Worm (Caenorhabditis elegans) whole organism, L1 larva: Measurements from ENCODE around the gene F41G3.19.

Experiments
- C04F5.9 ChIP-seq: sonication (generic microtip); optimal IDR thresholded peaks from 2 replicates; lab custom pipeline; 2016; ENCODE audit warnings: missing genetic modification characterization, missing compliant biosample characterization
- F16B12.6 ChIP-seq: fragments of 150-350 bp; optimal IDR thresholded peaks from 2 replicates; lab custom pipeline; 2014; ENCODE audit warnings: missing biosample characterization, missing genetic modification characterization
- Y116A8C.19 ChIP-seq: sonication (generic microtip); optimal IDR thresholded peaks from 2 replicates; lab custom pipeline; 2016; ENCODE audit warnings: missing compliant biosample characterization, missing genetic modification characterization, borderline replicate concordance
- aha-1 ChIP-seq: fragments of 150-350 bp; optimal IDR thresholded peaks from 2 replicates; lab custom pipeline; 2014; ENCODE audit warnings: missing biosample characterization, missing genetic modification characterization
- alr-1 ChIP-seq: fragments of 200-800 bp; sonication (Bioruptor generic); optimal IDR thresholded peaks from 2 replicates; lab custom pipeline; 2018; ENCODE audit warnings: borderline replicate concordance, mild to moderate bottlenecking, missing genetic modification characterization, missing compliant biosample characterization
- ceh-88 ChIP-seq: fragments of 200-800 bp; sonication (Bioruptor generic); IDR thresholded peaks from 2 replicates; pipeline ENCODE4 v1.3.6; 2022; ENCODE audit warnings: missing genetic modification characterization, missing compliant biosample characterization
- ceh-90 ChIP-seq: sonication (generic microtip); optimal IDR thresholded peaks from 2 replicates; lab custom pipeline; 2016; ENCODE audit warnings: missing genetic modification characterization, missing compliant biosample characterization
- efl-1 ChIP-seq, 4 experiments: fragments of 150-350 bp; optimal IDR thresholded peaks in 3 of 4; peaks in 1 of 4; 1 replicate in 1 of 4; 2 replicates in 3 of 4; lab custom pipeline; 2014; ENCODE audit warnings: missing biosample characterization in 2 of 4, missing genetic modification characterization in 2 of 4, missing genetic modification reagents in 2 of 4
- efl-3 ChIP-seq: fragments of 200-800 bp; sonication (Bioruptor generic); optimal IDR thresholded peaks from 2 replicates; lab custom pipeline; 2018; ENCODE audit warnings: mild to moderate bottlenecking, missing genetic modification characterization, missing compliant biosample characterization
- egl-13 ChIP-seq: sonication (generic microtip); optimal IDR thresholded peaks from 2 replicates; lab custom pipeline; 2016; ENCODE audit warnings: missing genotype, missing genetic modification reagents, missing genetic modification characterization, missing compliant biosample characterization
- egl-27 ChIP-seq, 2 experiments: fragments of 150-350 bp in 1 of 2; sonication (generic microtip); optimal IDR thresholded peaks; 3 replicates each; lab custom pipeline; 2017 to 2018; ENCODE audit warnings: missing biosample characterization in 2 of 2, missing genetic modification characterization in 2 of 2, missing genetic modification reagents in 2 of 2
- elt-3 ChIP-seq, 6 experiments: fragments of 150-350 bp in 1 of 6; sonication (generic microtip); optimal IDR thresholded peaks; 2 replicates each; lab custom pipeline; 2017 to 2018; ENCODE audit warnings: missing biosample characterization in 6 of 6, missing genetic modification characterization in 6 of 6, inconsistent platforms in 1 of 6
- ets-5 ChIP-seq: fragments of 200-800 bp; sonication (Bioruptor generic); IDR thresholded peaks from 2 replicates; pipeline ENCODE4 v1.3.6; 2022; ENCODE audit warnings: missing genetic modification characterization, missing compliant biosample characterization
- fkh-8 ChIP-seq: sonication (generic microtip); optimal IDR thresholded peaks from 2 replicates; lab custom pipeline; 2016; ENCODE audit warnings: mild to moderate bottlenecking, missing genetic modification characterization, missing compliant biosample characterization
- hpl-2 ChIP-seq: fragments of 150-350 bp; optimal IDR thresholded peaks from 2 replicates; lab custom pipeline; 2014; ENCODE audit warnings: missing biosample characterization, missing genetic modification reagents, missing genetic modification characterization
- jun-1 ChIP-seq: fragments of 150-350 bp; optimal IDR thresholded peaks from 2 replicates; lab custom pipeline; 2014; ENCODE audit warnings: missing biosample characterization, missing genetic modification reagents, missing genetic modification characterization
- lin-14 ChIP-seq: fragments of 200-800 bp; sonication (Bioruptor generic); optimal IDR thresholded peaks from 2 replicates; lab custom pipeline; 2018; ENCODE audit warnings: mild to moderate bottlenecking, missing genetic modification characterization, moderate library complexity, missing compliant biosample characterization
- lin-39 ChIP-seq: fragments of 150-350 bp; optimal IDR thresholded peaks from 2 replicates; lab custom pipeline; 2014; ENCODE audit warnings: missing biosample characterization, missing genetic modification reagents, missing genetic modification characterization
- mab-9 ChIP-seq: fragments of 200-800 bp; sonication (Bioruptor generic); IDR thresholded peaks from 2 replicates; pipeline ENCODE4 v1.3.6; 2022; ENCODE audit warnings: missing genetic modification reagents, missing genetic modification characterization, missing compliant biosample characterization
- mdl-1 ChIP-seq, 2 experiments: fragments of 150-350 bp; optimal IDR thresholded peaks; 2 replicates each; lab custom pipeline; 2014 to 2017; ENCODE audit warnings: missing biosample characterization in 2 of 2, missing genetic modification characterization in 2 of 2, inconsistent platforms in 1 of 2
- mep-1 ChIP-seq: fragments of 150-350 bp; optimal IDR thresholded peaks from 2 replicates; lab custom pipeline; 2014; ENCODE audit warnings: missing biosample characterization, missing genetic modification characterization
- nhr-12 ChIP-seq: sonication (generic microtip); optimal IDR thresholded peaks from 2 replicates; lab custom pipeline; 2017; ENCODE audit warnings: missing biosample characterization, missing genetic modification characterization
- nhr-19 ChIP-seq: fragments of 200-800 bp; sonication (Bioruptor generic); conservative IDR thresholded peaks from 2 replicates; pipeline ENCODE4 v1.3.6; 2022; ENCODE audit warnings: missing genetic modification characterization, missing compliant biosample characterization
- nhr-20 ChIP-seq: sonication (generic microtip); optimal IDR thresholded peaks from 2 replicates; lab custom pipeline; 2016; ENCODE audit warnings: mild to moderate bottlenecking, missing genetic modification characterization, missing compliant biosample characterization
- nhr-47 ChIP-seq: sonication (generic microtip); optimal IDR thresholded peaks from 2 replicates; lab custom pipeline; 2016; ENCODE audit warnings: mild to moderate bottlenecking, missing genetic modification characterization, moderate library complexity, missing compliant biosample characterization
- nhr-84 ChIP-seq: sonication (generic microtip); optimal IDR thresholded peaks from 2 replicates; lab custom pipeline; 2017; ENCODE audit warnings: missing biosample characterization, missing genetic modification characterization
- nhr-85 ChIP-seq: sonication (generic microtip); peaks from one replicate; lab custom pipeline; 2016; ENCODE audit warnings: missing genetic modification characterization, inconsistent platforms, missing compliant biosample characterization
- pag-3 ChIP-seq: sonication (generic microtip); optimal IDR thresholded peaks from 2 replicates; lab custom pipeline; 2017; ENCODE audit warnings: missing genetic modification characterization, mild to moderate bottlenecking, missing compliant biosample characterization, antibody characterized with exemption, borderline replicate concordance; ENCODE audit not compliant: insufficient read depth
- pax-3 ChIP-seq: fragments of 200-800 bp; sonication (Bioruptor generic); optimal IDR thresholded peaks from 2 replicates; lab custom pipeline; 2018; ENCODE audit warnings: mild to moderate bottlenecking, missing genetic modification characterization, moderate library complexity, missing compliant biosample characterization
- pqm-1 ChIP-seq: sonication (generic microtip); optimal IDR thresholded peaks from 3 replicates; lab custom pipeline; 2017; ENCODE audit warnings: missing biosample characterization, missing genetic modification characterization
- rnt-1 ChIP-seq: sonication (generic microtip); optimal IDR thresholded peaks from 2 replicates; lab custom pipeline; 2016; ENCODE audit warnings: mild to moderate bottlenecking, missing genetic modification characterization, moderate library complexity, missing compliant biosample characterization
- snu-23 ChIP-seq: sonication (generic microtip); optimal IDR thresholded peaks from 2 replicates; lab custom pipeline; 2016; ENCODE audit warnings: missing genetic modification characterization, missing compliant biosample characterization
- sptf-1 ChIP-seq: fragments of 150-350 bp; optimal IDR thresholded peaks from 2 replicates; lab custom pipeline; 2014; ENCODE audit warnings: missing biosample characterization, missing genetic modification characterization
- sup-37 ChIP-seq: fragments of 200-800 bp; sonication (Bioruptor generic); optimal IDR thresholded peaks from 2 replicates; lab custom pipeline; 2018; ENCODE audit warnings: mild to moderate bottlenecking, missing genetic modification characterization, missing compliant biosample characterization
- swsn-7 ChIP-seq: sonication (generic microtip); optimal IDR thresholded peaks from 2 replicates; lab custom pipeline; 2016; ENCODE audit warnings: missing genetic modification characterization, missing compliant biosample characterization
- unc-30 ChIP-seq: sonication (generic microtip); optimal IDR thresholded peaks from 2 replicates; lab custom pipeline; 2017; ENCODE audit warnings: missing biosample characterization, missing genetic modification characterization
- unc-62 ChIP-seq: fragments of 150-350 bp; optimal IDR thresholded peaks from 2 replicates; lab custom pipeline; 2014; ENCODE audit warnings: missing biosample characterization, missing genetic modification reagents, missing genetic modification characterization
- unc-86 ChIP-seq: sonication (generic microtip); optimal IDR thresholded peaks from 2 replicates; lab custom pipeline; 2016; ENCODE audit warnings: missing genetic modification characterization, missing compliant biosample characterization
- unc-98 ChIP-seq: fragments of 200-800 bp; sonication (Bioruptor generic); IDR thresholded peaks from 2 replicates; pipeline ENCODE4 v1.3.6; 2022; ENCODE audit warnings: missing genetic modification characterization, missing compliant biosample characterization
- xbp-1 ChIP-seq: sonication (generic microtip); optimal IDR thresholded peaks from 2 replicates; lab custom pipeline; 2016; ENCODE audit warnings: missing genetic modification characterization, missing compliant biosample characterization
- zip-4 ChIP-seq: fragments of 200-800 bp; sonication (Bioruptor generic); optimal IDR thresholded peaks from 2 replicates; lab custom pipeline; 2018; ENCODE audit warnings: mild to moderate bottlenecking, missing genetic modification characterization, moderate library complexity, missing compliant biosample characterization
- ztf-11 ChIP-seq, 2 experiments: sonication (generic microtip); optimal IDR thresholded peaks; 2 replicates each; lab custom pipeline; 2016 to 2017; ENCODE audit warnings: missing genetic modification characterization in 2 of 2, missing biosample characterization in 1 of 2, missing compliant biosample characterization in 1 of 2

F41G3.19 gene

ce11 chrII:6754671-6755224 lies 2.8 kb upstream of the F41G3.19 start, which contains the start of the genes srx-95 and fis-1:
Gene srx-95, minus strand, starts transcription at chrII:6754771.
Gene fis-1, plus strand, starts transcription at chrII:6755174.
- TF ChIP-seq xbp-1 (tag; lab: Kevin White, UChicago) (no peak), lin-14 (no peak), swsn-7 (no peak)

- no peak for TF ChIP-seq sup-37 (GFP tag; lab: Kevin White, UChicago)
- TF ChIP-seq nhr-20: no peak
- TF ChIP-seq pax-3 (tag; lab: Kevin White, UChicago): no peak
- no peak for TF ChIP-seq mab-9 (GFP tag; lab: Robert Waterston, UW)
- no peak for TF ChIP-seq jun-1 (tag; lab: Kevin White, UChicago)
- no peak for TF ChIP-seq nhr-12 (tag; lab: Kevin White, UChicago)
- no peak for TF ChIP-seq sptf-1 (tag; lab: Kevin White, UChicago)
- no peak for TF ChIP-seq hpl-2 (GFP tag; lab: Kevin White, UChicago)
- TF ChIP-seq aha-1 (tag; lab: Kevin White, UChicago): no peak
- no peak for TF ChIP-seq elt-3 (tag; optimal IDR thresholded peaks at IDR 0.05; lab: Kevin White, UChicago)
- no peak for TF ChIP-seq mdl-1 (tag; optimal IDR thresholded peaks at IDR 0.05; lab: Kevin White, UChicago)
- no peak for TF ChIP-seq mep-1
- TF ChIP-seq alr-1: no peak
- no peak for TF ChIP-seq Y116A8C.19 (tag; lab: Kevin White, UChicago)
- TF ChIP-seq zip-4 (GFP tag; lab: Kevin White, UChicago): no peak
- no peak for TF ChIP-seq unc-86 (tag; lab: Kevin White, UChicago)
- no peak for TF ChIP-seq nhr-85 (tag; lab: Kevin White, UChicago)
- TF ChIP-seq xbp-1 (tag; lab: Kevin White, UChicago): no peak
- no peak for TF ChIP-seq pqm-1
- no peak for TF ChIP-seq F16B12.6 (tag; lab: Kevin White, UChicago)
- TF ChIP-seq, all 84 proteins: peak for 0
Measured at ce11 chrII:6752850-6753249, 923 bp upstream of the F41G3.19 start, which contains the start of gene F41G3.21. Gene F41G3.21, minus strand, starts transcription at chrII:6752950.

ce11 chrII:6750929-6751328 lies 998 bp downstream of the F41G3.19 start, which contains the start of gene F41G3.20:
Gene F41G3.20, minus strand, starts transcription at chrII:6751029.
- TF ChIP-seq efl-3 (GFP tag; lab: Kevin White, UChicago) (no peak), unc-98 (no peak), rnt-1 (tag; lab: Kevin White, UChicago) (no peak)
- TF ChIP-seq, all 84 proteins: peak for 0

ce11 chrII:6749422-6749821 lies 2.5 kb downstream of the F41G3.19 start, which contains the start of gene F41G3.10:
Gene F41G3.10, minus strand, starts transcription at chrII:6749522.
- TF ChIP-seq ceh-90 (tag; lab: Kevin White, UChicago): no peak

ce11 chrII:6746404-6746803 lies 5.5 kb downstream of the F41G3.19 start, which contains the start of gene F41G3.5:
Gene F41G3.5, plus strand, starts transcription at chrII:6746704.
- TF ChIP-seq mdl-1 (tag; optimal IDR thresholded peaks at IDR 0.05; lab: Kevin White, UChicago) (no peak), ztf-11 (tag; optimal IDR thresholded peaks at IDR 0.05; lab: Kevin White, UChicago) (no peak), unc-62 (GFP tag; lab: Kevin White, UChicago) (no peak), lin-39 (no peak)
- TF ChIP-seq, all 84 proteins: peak for 0

- TF ChIP-seq nhr-47 (tag; lab: Kevin White, UChicago) (no peak), efl-1 (optimal IDR thresholded peaks at IDR 0.05; lab: Kevin White, UChicago) (no peak), efl-1 (GFP tag; optimal IDR thresholded peaks at IDR 0.05 in 1 of 2; lab: Kevin White, UChicago) (peak in 1 of 2 experiments; percentile 75), nhr-19 (GFP tag; lab: Robert Waterston, UW) (no peak), unc-30 (no peak), pqm-1 (no peak), ets-5 (no peak), unc-86 (tag; lab: Kevin White, UChicago) (no peak), pag-3 (no peak), egl-27 (tag; optimal IDR thresholded peaks at IDR 0.05; lab: Kevin White, UChicago) (no peak), mab-9 (GFP tag; lab: Robert Waterston, UW) (no peak), egl-13 (tag; lab: Kevin White, UChicago) (peak; percentile 60), fkh-8 (tag; lab: Kevin White, UChicago) (peak; percentile 80), nhr-84 (tag; lab: Kevin White, UChicago) (no peak), C04F5.9 (tag; lab: Kevin White, UChicago) (no peak), ceh-88 (GFP tag; lab: Robert Waterston, UW) (no peak), snu-23 (no peak)
Measured at ce11 chrII:6745783-6746182, 6.1 kb downstream of the F41G3.19 start, which contains the start of gene ins-14. Gene ins-14, minus strand, starts transcription at chrII:6745814.
